Worm (Caenorhabditis elegans): ENCODE data around the gene Y55D5A.3.

Y55D5A.3 gene

ce11 chrIII:2947251-2947650 is 28.3 kb downstream of the Y55D5A.3 start:
- no peak for TF ChIP-seq D1046.2 (GFP tag; IDR thresholded peaks at IDR 0.05)
- TF ChIP-seq tra-1 (GFP tag; IDR thresholded peaks at IDR 0.05): no peak
- TF ChIP-seq T20F7.1 (GFP tag; optimal IDR thresholded peaks at IDR 0.05): no peak
- TF ChIP-seq duxl-1 (tag; optimal IDR thresholded peaks at IDR 0.05; ENCODE audit: poor library complexity): no peak
- no peak for TF ChIP-seq pha-4 (GFP tag; IDR thresholded peaks at IDR 0.05)
- no peak for TF ChIP-seq pha-4 (tag; optimal IDR thresholded peaks at IDR 0.05)
- no peak for TF ChIP-seq lim-7 (GFP tag; IDR thresholded peaks at IDR 0.05)
- no peak for TF ChIP-seq fkh-10 (GFP tag; optimal IDR thresholded peaks at IDR 0.05)
- TF ChIP-seq hlh-11 (tag; optimal IDR thresholded peaks at IDR 0.05): peak; percentile 55
- TF ChIP-seq ces-1 (GFP tag; optimal IDR thresholded peaks at IDR 0.05): no peak
- TF ChIP-seq zfp-3 (GFP tag; conservative IDR thresholded peaks at IDR 0.05): no peak
- no peak for TF ChIP-seq zip-11 (GFP tag; IDR thresholded peaks at IDR 0.05)
- no peak for TF ChIP-seq fos-1 (tag; optimal IDR thresholded peaks at IDR 0.05)
- TF ChIP-seq dpl-1 (GFP tag; optimal IDR thresholded peaks at IDR 0.05): no peak
- no peak for TF ChIP-seq Y105C5A.15 (GFP tag; IDR thresholded peaks at IDR 0.05)
- no peak for TF ChIP-seq zip-2 (tag; optimal IDR thresholded peaks at IDR 0.05)
- no peak for TF ChIP-seq ceh-32 (tag; optimal IDR thresholded peaks at IDR 0.05; ENCODE audit: poor library complexity)
- TF ChIP-seq unc-130 (GFP tag; optimal IDR thresholded peaks at IDR 0.05): no peak
- TF ChIP-seq T26A8.4 (GFP tag; IDR thresholded peaks at IDR 0.05): no peak
- no peak for TF ChIP-seq ceh-20 (GFP tag; IDR thresholded peaks at IDR 0.05)
- TF ChIP-seq nhr-11 (tag; optimal IDR thresholded peaks at IDR 0.05): no peak
- no peak for TF ChIP-seq arid-1 (GFP tag; conservative IDR thresholded peaks at IDR 0.05)
- no peak for TF ChIP-seq php-3 (GFP tag; IDR thresholded peaks at IDR 0.05)
- TF ChIP-seq mxl-3 (GFP tag; optimal IDR thresholded peaks at IDR 0.05): peak; percentile 71
- TF ChIP-seq lin-39 (tag; optimal IDR thresholded peaks at IDR 0.05): no peak
- TF ChIP-seq dmd-6 (GFP tag; IDR thresholded peaks at IDR 0.05): no peak
- no peak for TF ChIP-seq egl-27 (tag; optimal IDR thresholded peaks at IDR 0.05)
- no peak for TF ChIP-seq F10B5.3 (tag; optimal IDR thresholded peaks at IDR 0.05)
- TF ChIP-seq daf-12 (tag; optimal IDR thresholded peaks at IDR 0.05): no peak
- TF ChIP-seq lsy-2 (tag; optimal IDR thresholded peaks at IDR 0.05): peak in 1 of 2 experiments; percentile 36
- no peak for TF ChIP-seq pqm-1 (tag; optimal IDR thresholded peaks at IDR 0.05)
- TF ChIP-seq attf-4 (tag; optimal IDR thresholded peaks at IDR 0.05): no peak
- no peak for TF ChIP-seq nhr-41 (GFP tag; IDR thresholded peaks at IDR 0.05)
- TF ChIP-seq sdz-12 (GFP tag; optimal IDR thresholded peaks at IDR 0.05): no peak
- TF ChIP-seq lin-29 (GFP tag; IDR thresholded peaks at IDR 0.05): no peak
- TF ChIP-seq snpc-1.2 (GFP tag; IDR thresholded peaks at IDR 0.05): no peak
- TF ChIP-seq lin-38 (GFP tag; IDR thresholded peaks at IDR 0.05): no peak; the same call in 1 of the 2 replicates
- peak; percentile 47 for TF ChIP-seq mes-2 (tag; optimal IDR thresholded peaks at IDR 0.05; ENCODE audit: poor library complexity, severe bottlenecking)
- no peak for TF ChIP-seq saeg-2 (GFP tag; IDR thresholded peaks at IDR 0.05)
- no peak for TF ChIP-seq ceh-44 (GFP tag; IDR thresholded peaks at IDR 0.05)
- TF ChIP-seq zfp-2 (tag; optimal IDR thresholded peaks at IDR 0.05): no peak
- no peak for TF ChIP-seq hif-1 (tag; optimal IDR thresholded peaks at IDR 0.05)
- TF ChIP-seq ZK546.5 (tag; optimal IDR thresholded peaks at IDR 0.05): no peak
- no peak for TF ChIP-seq mep-1 (tag; optimal IDR thresholded peaks at IDR 0.05)
- no peak for TF ChIP-seq mdt-29 (GFP tag; IDR thresholded peaks at IDR 0.05)
- no peak for TF ChIP-seq snpc-4 (tag; optimal IDR thresholded peaks at IDR 0.05)
- no peak for TF ChIP-seq cey-2 (tag; optimal IDR thresholded peaks at IDR 0.05; ENCODE audit: borderline replicate concordance, insufficient read depth)
- TF ChIP-seq set-16 (GFP tag; IDR thresholded peaks at IDR 0.05): peak; percentile 23; the same call in 1 of the 2 replicates
- no peak for TF ChIP-seq unc-62 (GFP tag; optimal IDR thresholded peaks at IDR 0.05 in 1 of 2)
- TF ChIP-seq unc-62 (tag; optimal IDR thresholded peaks at IDR 0.05): no peak
- no peak for TF ChIP-seq nhr-102 (tag; optimal IDR thresholded peaks at IDR 0.05)
- no peak for TF ChIP-seq aha-1 (tag)

Measured in whole organism, L4 larva.